Fruit fly (Drosophila melanogaster) whole organism, embryonic: ENCODE data around the gene CtBP.

Source experiments
- ATbp ChIP-seq: fragments of 200-800 bp; sonication (Bioruptor generic); optimal IDR thresholded peaks from 2 replicates; lab custom pipeline; 2017; ENCODE audit warnings: missing biosample characterization, mild to moderate bottlenecking, missing genetic modification characterization, missing genetic modification reagents
- CG1024 ChIP-seq: fragments of 200-800 bp; sonication (Bioruptor generic); IDR thresholded peaks from 2 replicates; pipeline ENCODE4 v1.3.6; 2022; ENCODE audit warnings: missing biosample characterization, missing genetic modification characterization
- CG11093 ChIP-seq: fragments of 200-800 bp; sonication (Bioruptor generic); IDR thresholded peaks from 3 replicates; pipeline ENCODE4 v1.3.6; 2022; ENCODE audit warnings: missing biosample characterization, missing genetic modification characterization
- CG11560 ChIP-seq: fragments of 200-800 bp; sonication (Bioruptor generic); IDR thresholded peaks from 3 replicates; pipeline ENCODE4 v1.3.6; 2022; ENCODE audit warnings: missing biosample characterization, missing genetic modification characterization
- CG12219 ChIP-seq: fragments of 200-800 bp; sonication (Bioruptor generic); optimal IDR thresholded peaks from 3 replicates; lab custom pipeline; 2018; ENCODE audit warnings: missing biosample characterization, mild to moderate bottlenecking, missing genetic modification characterization
- CG13296 ChIP-seq: fragments of 200-800 bp; sonication (Bioruptor generic); optimal IDR thresholded peaks from 3 replicates; lab custom pipeline; 2018; ENCODE audit warnings: missing biosample characterization, mild to moderate bottlenecking, missing genetic modification characterization
- CG14860 ChIP-seq: fragments of 200-800 bp; sonication (Bioruptor generic); IDR thresholded peaks from 3 replicates; pipeline ENCODE4 v1.3.6; 2022; ENCODE audit warnings: missing biosample characterization, missing genetic modification characterization; ENCODE audit not compliant: partially characterized antibody
- CG1529 ChIP-seq: fragments of 200-800 bp; sonication (Bioruptor generic); optimal IDR thresholded peaks from 3 replicates; lab custom pipeline; 2018; ENCODE audit warnings: missing biosample characterization, missing genetic modification characterization
- CG16863 ChIP-seq: fragments of 200-800 bp; sonication (Bioruptor generic); optimal IDR thresholded peaks from 3 replicates; lab custom pipeline; 2016; ENCODE audit warnings: missing biosample characterization, missing genetic modification characterization
- CG2712 ChIP-seq: fragments of 200-800 bp; optimal IDR thresholded peaks from 3 replicates; lab custom pipeline; 2019; ENCODE audit warnings: missing biosample characterization, mild to moderate bottlenecking, missing genetic modification characterization, moderate library complexity
- CG30403 ChIP-seq: fragments of 200-800 bp; sonication (Bioruptor generic); optimal IDR thresholded peaks from 3 replicates; lab custom pipeline; 2016; ENCODE audit warnings: missing biosample characterization, missing genetic modification characterization
- CG31441 ChIP-seq: fragments of 200-800 bp; sonication (Bioruptor generic); IDR thresholded peaks from 2 replicates; pipeline ENCODE4 v1.3.6; 2022; ENCODE audit warnings: missing biosample characterization, missing genetic modification characterization
- CG4730 ChIP-seq: fragments of 200-800 bp; sonication (Bioruptor generic); IDR thresholded peaks from 2 replicates; pipeline ENCODE4 v1.3.6; 2022; ENCODE audit warnings: missing biosample characterization, missing genetic modification characterization
- CG4854 ChIP-seq: fragments of 200-800 bp; sonication (Bioruptor generic); optimal IDR thresholded peaks from 2 replicates; lab custom pipeline; 2016; ENCODE audit warnings: missing biosample characterization, missing genetic modification characterization, inconsistent platforms
- CG6272 ChIP-seq: fragments of 200-800 bp; sonication (Bioruptor generic); IDR thresholded peaks from 2 replicates; pipeline ENCODE4 v1.3.6; 2022; ENCODE audit warnings: missing biosample characterization, missing genetic modification characterization
- CG7839 ChIP-seq: fragments of 200-800 bp; sonication (Bioruptor generic); optimal IDR thresholded peaks from 3 replicates; lab custom pipeline; 2018; ENCODE audit warnings: missing biosample characterization, mild to moderate bottlenecking, missing genetic modification characterization, moderate library complexity
- CG7963 ChIP-seq: fragments of 200-800 bp; sonication (Bioruptor generic); IDR thresholded peaks from 3 replicates; pipeline ENCODE4 v1.3.6; 2022; ENCODE audit warnings: missing biosample characterization, missing genetic modification characterization; ENCODE audit not compliant: partially characterized antibody
- CG8388 ChIP-seq: fragments of 200-800 bp; sonication (Bioruptor generic); optimal IDR thresholded peaks from 2 replicates; lab custom pipeline; 2019; ENCODE audit warnings: missing biosample characterization, mild to moderate bottlenecking, missing genetic modification characterization, moderate library complexity
- CG8944 ChIP-seq: fragments of 200-800 bp; sonication (Bioruptor generic); optimal IDR thresholded peaks from 3 replicates; lab custom pipeline; 2016; ENCODE audit warnings: missing biosample characterization, missing genetic modification characterization
- CTCF ChIP-seq: fragments of 200-800 bp; sonication (Bioruptor generic); optimal IDR thresholded peaks from 2 replicates; lab custom pipeline; 2017; ENCODE audit warnings: missing biosample characterization, mild to moderate bottlenecking, missing genetic modification characterization, moderate library complexity
- Camta ChIP-seq: fragments of 200-800 bp; sonication (Bioruptor generic); optimal IDR thresholded peaks from 2 replicates; lab custom pipeline; 2016; ENCODE audit warnings: missing biosample characterization, missing genetic modification characterization
- Deaf1 ChIP-seq: fragments of 200-800 bp; optimal IDR thresholded peaks from 3 replicates; lab custom pipeline; 2019; ENCODE audit warnings: missing biosample characterization, mild to moderate bottlenecking, missing genetic modification characterization, moderate library complexity
- H2.0 ChIP-seq: fragments of 200-800 bp; sonication (Bioruptor generic); IDR thresholded peaks from 2 replicates; pipeline ENCODE4 v1.3.6; 2022; ENCODE audit warnings: missing biosample characterization, missing genetic modification characterization
- Hr3 ChIP-seq: fragments of 200-800 bp; sonication (Bioruptor generic); optimal IDR thresholded peaks from 3 replicates; lab custom pipeline; 2016; ENCODE audit warnings: missing biosample characterization, missing genetic modification characterization
- Hr51 ChIP-seq, 2 experiments: fragments of 200-800 bp; sonication (Bioruptor generic); optimal IDR thresholded peaks; 2 replicates in 1 of 2; 3 replicates in 1 of 2; lab custom pipeline; 2016 to 2018; ENCODE audit warnings: missing biosample characterization in 2 of 2, missing genetic modification characterization in 2 of 2, mild to moderate bottlenecking in 1 of 2, moderate library complexity in 1 of 2
- Lpt ChIP-seq: fragments of >200 bp; optimal IDR thresholded peaks from 2 replicates; lab custom pipeline; 2018; ENCODE audit warnings: missing biosample characterization, missing genetic modification characterization
- NC2β ChIP-seq: fragments of 200-800 bp; sonication (Bioruptor generic); optimal IDR thresholded peaks from 2 replicates; lab custom pipeline; 2016; ENCODE audit warnings: missing biosample characterization, missing genetic modification characterization
- NK7.1 ChIP-seq: fragments of 200-800 bp; sonication (Bioruptor generic); optimal IDR thresholded peaks from 3 replicates; lab custom pipeline; 2016; ENCODE audit warnings: missing biosample characterization, missing genetic modification characterization
- PHDP ChIP-seq: fragments of 200-800 bp; sonication (Bioruptor generic); optimal IDR thresholded peaks from 3 replicates; lab custom pipeline; 2018; ENCODE audit warnings: missing biosample characterization, mild to moderate bottlenecking, missing genetic modification characterization, moderate library complexity
- Pdp1 ChIP-seq, 2 experiments: fragments of 200-800 bp; sonication (Bioruptor generic); optimal IDR thresholded peaks; 3 replicates each; lab custom pipeline; 2016; ENCODE audit warnings: missing biosample characterization in 2 of 2, missing genetic modification characterization in 2 of 2, mild to moderate bottlenecking in 1 of 2, moderate library complexity in 1 of 2
- Side ChIP-seq: fragments of 200-800 bp; sonication (Bioruptor generic); optimal IDR thresholded peaks from 2 replicates; lab custom pipeline; 2016; ENCODE audit warnings: missing biosample characterization, missing genetic modification characterization
- Sox100B ChIP-seq: fragments of 200-800 bp; sonication (Bioruptor generic); optimal IDR thresholded peaks from 3 replicates; lab custom pipeline; 2018; ENCODE audit warnings: missing biosample characterization, mild to moderate bottlenecking, missing genetic modification characterization
- Sry-δ ChIP-seq: fragments of 200-800 bp; sonication (Bioruptor generic); optimal IDR thresholded peaks from 2 replicates; lab custom pipeline; 2016; ENCODE audit warnings: missing biosample characterization, missing genetic modification characterization
- ash1 ChIP-seq: fragments of 200-800 bp; sonication (Bioruptor generic); optimal IDR thresholded peaks from 2 replicates; lab custom pipeline; 2018; ENCODE audit warnings: missing biosample characterization, mild to moderate bottlenecking, missing genetic modification characterization
- cas ChIP-seq: fragments of 200-800 bp; sonication (Bioruptor generic); IDR thresholded peaks from 2 replicates; pipeline ENCODE4 v1.3.6; 2022; ENCODE audit warnings: missing biosample characterization, missing genetic modification characterization
- cg ChIP-seq: fragments of 200-800 bp; sonication (Bioruptor generic); optimal IDR thresholded peaks from 3 replicates; lab custom pipeline; 2019; ENCODE audit warnings: missing biosample characterization, mild to moderate bottlenecking, missing genetic modification characterization, moderate library complexity
- chinmo ChIP-seq: fragments of 200-800 bp; sonication (Bioruptor generic); IDR thresholded peaks from 4 replicates; pipeline ENCODE4 v1.3.6; 2022; ENCODE audit warnings: missing biosample characterization, missing genetic modification characterization; ENCODE audit not compliant: partially characterized antibody
- eyg ChIP-seq: fragments of 200-800 bp; sonication (Bioruptor generic); optimal IDR thresholded peaks from 3 replicates; lab custom pipeline; 2016; ENCODE audit warnings: missing biosample characterization, missing genetic modification characterization
- grau ChIP-seq: fragments of 200-800 bp; optimal IDR thresholded peaks from 3 replicates; lab custom pipeline; 2019; ENCODE audit warnings: missing biosample characterization, mild to moderate bottlenecking, missing genetic modification characterization, moderate library complexity
- gsb ChIP-seq: fragments of 200-800 bp; sonication (Bioruptor generic); IDR thresholded peaks from 2 replicates; pipeline ENCODE4 v1.3.6; 2022; ENCODE audit warnings: missing biosample characterization, missing genetic modification characterization
- ham ChIP-seq: fragments of 200-800 bp; sonication (Bioruptor generic); IDR thresholded peaks from 2 replicates; pipeline ENCODE4 v1.3.6; 2022; ENCODE audit warnings: missing biosample characterization, missing genetic modification characterization
- hkb ChIP-seq, 2 experiments: fragments of 200-800 bp in 1 of 2; fragments of >200 bp in 1 of 2; sonication (Bioruptor generic) in 1 of 2; IDR thresholded peaks in 1 of 2; optimal IDR thresholded peaks in 1 of 2; 2 replicates each; pipeline versions ENCODE4 v1.3.6 to Lab custom; 2017 to 2022; ENCODE audit warnings: missing biosample characterization in 1 of 2, missing genetic modification characterization in 1 of 2
- inv ChIP-seq: fragments of 200-800 bp; sonication (Bioruptor generic); IDR thresholded peaks from 2 replicates; pipeline ENCODE4 v1.3.6; 2022; ENCODE audit warnings: missing biosample characterization, missing genetic modification characterization; ENCODE audit not compliant: partially characterized antibody
- ken ChIP-seq: fragments of 200-800 bp; sonication (Bioruptor generic); IDR thresholded peaks from 3 replicates; pipeline ENCODE4 v1.3.6; 2022; ENCODE audit warnings: missing biosample characterization, missing genetic modification characterization
- pan ChIP-seq, 4 experiments: fragments of >200 bp in 3 of 4; fragments of 200-800 bp in 1 of 4; sonication (Bioruptor generic) in 1 of 4; optimal IDR thresholded peaks in 3 of 4; IDR thresholded peaks in 1 of 4; 2 replicates each; pipeline versions ENCODE4 v1.3.6 to Lab custom; 2017 to 2022; ENCODE audit warnings: missing biosample characterization in 2 of 4, missing genetic modification characterization in 2 of 4, mixed read lengths in 1 of 4
- pita ChIP-seq: fragments of 200-800 bp; sonication (Bioruptor generic); optimal IDR thresholded peaks from 2 replicates; lab custom pipeline; 2017; ENCODE audit warnings: missing biosample characterization, mild to moderate bottlenecking, missing genetic modification characterization
- pum ChIP-seq: fragments of 200-800 bp; sonication (Bioruptor generic); optimal IDR thresholded peaks from 2 replicates; lab custom pipeline; 2016; ENCODE audit warnings: missing biosample characterization, missing genetic modification characterization
- sd ChIP-seq: fragments of 200-800 bp; sonication (Bioruptor generic); optimal IDR thresholded peaks from 3 replicates; lab custom pipeline; 2018; ENCODE audit warnings: missing biosample characterization, mild to moderate bottlenecking, missing genetic modification characterization, moderate library complexity
- twi ChIP-seq: fragments of 200-800 bp; optimal IDR thresholded peaks from 2 replicates; lab custom pipeline; 2019; ENCODE audit warnings: missing biosample characterization, mild to moderate bottlenecking, missing genetic modification characterization, moderate library complexity
- zf30C ChIP-seq: fragments of 200-800 bp; sonication (Bioruptor generic); optimal IDR thresholded peaks from 3 replicates; lab custom pipeline; 2018; ENCODE audit warnings: missing biosample characterization, mild to moderate bottlenecking, missing genetic modification characterization

The CtBP gene

DNA sequence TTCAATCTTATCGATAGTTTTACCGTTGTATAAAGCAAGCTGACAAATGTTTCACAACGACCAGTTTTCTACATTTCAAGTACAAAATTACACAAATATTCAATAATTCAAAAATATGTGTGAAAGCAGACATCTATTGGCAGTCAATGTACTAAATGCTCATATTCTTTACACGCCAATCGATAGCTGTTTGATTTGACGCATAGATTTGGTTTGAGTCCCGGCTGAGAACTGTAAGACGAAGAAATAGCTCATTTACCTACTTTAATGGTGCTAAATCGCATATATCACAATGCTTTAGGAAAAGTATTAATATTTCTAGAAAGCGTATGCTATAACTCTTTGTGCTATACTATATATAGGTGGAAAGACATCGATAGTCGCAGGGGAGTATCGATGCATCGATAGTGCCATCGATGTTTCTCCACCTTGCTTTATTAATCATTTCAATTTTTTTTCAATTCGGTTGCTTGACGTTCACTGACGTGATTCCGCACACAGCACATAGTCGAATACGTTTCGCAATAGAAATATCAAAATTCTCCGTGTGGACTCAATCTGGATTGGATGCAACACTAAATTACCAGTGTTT lies 30.7 kb upstream of the CtBP start, which contains the start of gene Paip2 (continued):
- TF ChIP-seq sd (tag; lab: Kevin White, UChicago), result peak; percentile 71
- TF ChIP-seq CG8388 (GFP tag; lab: Kevin White, UChicago), result no peak
- TF ChIP-seq cas (GFP tag; lab: Robert Waterston, UW), result no peak
- TF ChIP-seq cg, result no peak
- no peak for TF ChIP-seq CG1529 (GFP tag; lab: Kevin White, UChicago)
- TF ChIP-seq CG30403, result no peak
- TF ChIP-seq chinmo, result peak; percentile 99
- TF ChIP-seq ham (GFP tag; lab: Robert Waterston, UW), result no peak
- no peak for TF ChIP-seq CG11093 (GFP tag; lab: Robert Waterston, UW)
- TF ChIP-seq pita (GFP tag; lab: Kevin White, UChicago), result peak; percentile 89
- no peak for TF ChIP-seq H2.0 (GFP tag; lab: Robert Waterston, UW)
- peak; percentile 1 for TF ChIP-seq CG8944
- peak; percentile 15 for TF ChIP-seq grau
- TF ChIP-seq Sox100B, result no peak
- peak; percentile 12 for TF ChIP-seq twi (tag; lab: Kevin White, UChicago)
- TF ChIP-seq CTCF, result peak; percentile 91
- TF ChIP-seq ash1 (GFP tag; lab: Kevin White, UChicago), result no peak
- no peak for TF ChIP-seq pan (optimal IDR thresholded peaks at IDR 0.05; lab: Kevin White, UChicago)
- TF ChIP-seq pan (GFP tag; optimal IDR thresholded peaks at IDR 0.05 in 1 of 2, IDR thresholded peaks at IDR 0.05 in 1 of 2), result no peak
- TF ChIP-seq CG4854, result no peak
- TF ChIP-seq Side (GFP tag; lab: Kevin White, UChicago), result no peak
- TF ChIP-seq Lpt (GFP tag; lab: Kevin White, UChicago), result no peak
- TF ChIP-seq CG4730 (GFP tag; lab: Robert Waterston, UW), result no peak
- peak; percentile 45; the same call in 1 of the 2 replicates for TF ChIP-seq CG6272 (GFP tag; lab: Robert Waterston, UW)
- no peak for TF ChIP-seq CG7839 (tag; lab: Kevin White, UChicago)
- peak in 1 of 2 experiments; percentile 84 for TF ChIP-seq Pdp1 (GFP tag; optimal IDR thresholded peaks at IDR 0.05; lab: Kevin White, UChicago)
- TF ChIP-seq CG11560 (tag; lab: Robert Waterston, UW), result peak; percentile 61; the same call in 2 of the 3 replicates
- no peak for TF ChIP-seq Deaf1 (tag; lab: Kevin White, UChicago)
- no peak for TF ChIP-seq hkb (optimal IDR thresholded peaks at IDR 0.05; lab: Kevin White, UChicago)
- TF ChIP-seq hkb (GFP tag; IDR thresholded peaks at IDR 0.05; lab: Robert Waterston, UW), result 0 out of 2 replicates have a peak, but pooled peaks have one; percentile 25
- TF ChIP-seq CG12219 (GFP tag; lab: Kevin White, UChicago), result no peak
- TF ChIP-seq NC2β (GFP tag; lab: Kevin White, UChicago), result no peak
- TF ChIP-seq pum (GFP tag; lab: Kevin White, UChicago), result no peak
- no peak for TF ChIP-seq ATbp (GFP tag; lab: Kevin White, UChicago)
- no peak for TF ChIP-seq CG1024
- peak; percentile 94 for TF ChIP-seq CG7963 (GFP tag; lab: Robert Waterston, UW)
- peak in 1 of 2 experiments; percentile 1 for TF ChIP-seq Hr51 (GFP tag; optimal IDR thresholded peaks at IDR 0.05; lab: Kevin White, UChicago)
- no peak for TF ChIP-seq PHDP (tag; lab: Kevin White, UChicago)
- peak; percentile 8 for TF ChIP-seq Hr3 (GFP tag; lab: Kevin White, UChicago)
- peak; percentile 98 for TF ChIP-seq inv (GFP tag; lab: Robert Waterston, UW)
- TF ChIP-seq CG2712 (tag; lab: Kevin White, UChicago), result peak; percentile 60
- TF ChIP-seq Sry-δ (GFP tag; lab: Kevin White, UChicago), result peak; percentile 96
- no peak for TF ChIP-seq eyg (GFP tag; lab: Kevin White, UChicago)
- TF ChIP-seq ken (GFP tag; lab: Robert Waterston, UW), result no peak
- no peak for TF ChIP-seq NK7.1 (GFP tag; lab: Kevin White, UChicago)
- no peak for TF ChIP-seq gsb (GFP tag; lab: Robert Waterston, UW)
- TF ChIP-seq CG16863, result no peak
- no peak for TF ChIP-seq zf30C (GFP tag; lab: Kevin White, UChicago)
- 0 out of 2 replicates have a peak, but pooled peaks have one; percentile 19 for TF ChIP-seq CG31441
- TF ChIP-seq CG13296 (GFP tag; lab: Kevin White, UChicago), result no peak
- no peak for TF ChIP-seq Camta
- TF ChIP-seq CG14860 (GFP tag; lab: Robert Waterston, UW), result peak; percentile 99
